Fruit fly (Drosophila melanogaster) whole organism, wandering third instar larva: ENCODE data around the gene CG11893.

ENCODE experiments used
- Abd-B ChIP-seq: fragments of >200 bp; optimal IDR thresholded peaks from 2 replicates; lab custom pipeline; 2017; ENCODE audit warnings: missing biosample characterization, missing genetic modification characterization
- CG32264 ChIP-seq: fragments of 200-800 bp; sonication (Bioruptor generic); optimal IDR thresholded peaks from 2 replicates; lab custom pipeline; 2016; ENCODE audit warnings: missing biosample characterization, missing genetic modification characterization
- CG9705 ChIP-seq: fragments of 200-800 bp; sonication (Bioruptor generic); optimal IDR thresholded peaks from 2 replicates; lab custom pipeline; 2018; ENCODE audit warnings: missing biosample characterization, mild to moderate bottlenecking, missing genetic modification characterization
- CrebA ChIP-seq: fragments of 200-800 bp; sonication (Bioruptor generic); optimal IDR thresholded peaks from 2 replicates; lab custom pipeline; 2016; ENCODE audit warnings: missing biosample characterization, mild to moderate bottlenecking, missing genetic modification characterization, borderline replicate concordance
- Dfd ChIP-seq: fragments of >200 bp; optimal IDR thresholded peaks from 2 replicates; lab custom pipeline; 2017; ENCODE audit warnings: missing biosample characterization, missing genetic modification characterization
- Dif ChIP-seq: fragments of 200-275, 200-300 bp; sonication (Bioruptor generic); optimal IDR thresholded peaks from 2 replicates; lab custom pipeline; 2018; ENCODE audit warnings: missing biosample characterization, missing genetic modification characterization; ENCODE audit not compliant: partially characterized antibody
- GATAd ChIP-seq: sonication (Bioruptor generic); optimal IDR thresholded peaks from 2 replicates; lab custom pipeline; 2016; ENCODE audit warnings: missing biosample characterization, missing genetic modification characterization
- HLH106 ChIP-seq: fragments of 200-800 bp; optimal IDR thresholded peaks from 3 replicates; lab custom pipeline; 2019; ENCODE audit warnings: missing biosample characterization, mild to moderate bottlenecking, missing genetic modification characterization, moderate library complexity
- Hnf4 ChIP-seq: fragments of 200-800 bp; sonication (Bioruptor generic); optimal IDR thresholded peaks from 2 replicates; lab custom pipeline; 2016; ENCODE audit warnings: missing biosample characterization, mild to moderate bottlenecking, missing genetic modification characterization
- Hr78 ChIP-seq: fragments of >200 bp; optimal IDR thresholded peaks from 2 replicates; lab custom pipeline; 2017; ENCODE audit warnings: missing biosample characterization, missing genetic modification characterization
- Hr83 ChIP-seq: fragments of 200-300 bp; sonication (Bioruptor generic); optimal IDR thresholded peaks from 2 replicates; lab custom pipeline; 2016; ENCODE audit warnings: missing biosample characterization, mild to moderate bottlenecking, missing genetic modification characterization, moderate library complexity; ENCODE audit not compliant: poor library complexity, severe bottlenecking
- Jra ChIP-seq: sonication (Bioruptor generic); optimal IDR thresholded peaks from 2 replicates; lab custom pipeline; 2016; ENCODE audit warnings: missing biosample characterization, missing genetic modification characterization
- Mio ChIP-seq: sonication (Bioruptor generic); optimal IDR thresholded peaks from 2 replicates; lab custom pipeline; 2016; ENCODE audit warnings: missing biosample characterization, missing genetic modification characterization
- Myc ChIP-seq: fragments of >200 bp; optimal IDR thresholded peaks from 2 replicates; lab custom pipeline; 2017
- N ChIP-seq: fragments of >200 bp; optimal IDR thresholded peaks from 2 replicates; lab custom pipeline; 2018; ENCODE audit warnings: missing biosample characterization, missing external identifiers, missing genetic modification characterization
- OdsH ChIP-seq: fragments of 200-800 bp; sonication (Bioruptor generic); optimal IDR thresholded peaks from 2 replicates; lab custom pipeline; 2016; ENCODE audit warnings: missing biosample characterization, mild to moderate bottlenecking, missing genetic modification characterization
- Rel ChIP-seq, 2 experiments: fragments of 200-800 bp; sonication (Bioruptor generic) in 1 of 2; optimal IDR thresholded peaks; 2 replicates in 1 of 2; 3 replicates in 1 of 2; lab custom pipeline; 2016 to 2019; ENCODE audit warnings: mild to moderate bottlenecking in 2 of 2, missing biosample characterization in 2 of 2, missing genetic modification characterization in 2 of 2, moderate library complexity in 1 of 2
- Sp1 ChIP-seq: fragments of 200-800 bp; sonication (Bioruptor generic); optimal IDR thresholded peaks from 3 replicates; lab custom pipeline; 2019; ENCODE audit warnings: missing biosample characterization, mild to moderate bottlenecking, missing genetic modification characterization, moderate library complexity
- Vsx2 ChIP-seq: fragments of 200-300, 225-300 bp; sonication (Bioruptor generic); optimal IDR thresholded peaks from 2 replicates; lab custom pipeline; 2018; ENCODE audit warnings: missing biosample characterization, missing genetic modification characterization; ENCODE audit not compliant: partially characterized antibody
- br ChIP-seq: fragments of 200-800 bp; sonication (Bioruptor generic); optimal IDR thresholded peaks from 2 replicates; lab custom pipeline; 2016; ENCODE audit warnings: missing biosample characterization, missing genetic modification characterization
- brk ChIP-seq: fragments of 200-800 bp; sonication (Bioruptor generic); optimal IDR thresholded peaks from 2 replicates; lab custom pipeline; 2016; ENCODE audit warnings: missing biosample characterization, mild to moderate bottlenecking, missing genetic modification characterization
- dl ChIP-seq, 2 experiments: fragments of 175-275, 200-275 bp in 1 of 2; fragments of 200-275 bp in 1 of 2; sonication (Bioruptor generic); optimal IDR thresholded peaks; lab custom pipeline; 2018; ENCODE audit warnings: mild to moderate bottlenecking in 2 of 2, missing biosample characterization in 2 of 2, missing genetic modification characterization in 2 of 2, moderate library complexity in 2 of 2; ENCODE audit not compliant: partially characterized antibody in 2 of 2, insufficient read depth in 1 of 2
- dmrt93B ChIP-seq: fragments of 200-800 bp; sonication (Bioruptor generic); optimal IDR thresholded peaks from 2 replicates; lab custom pipeline; 2018; ENCODE audit warnings: missing biosample characterization, mild to moderate bottlenecking, missing genetic modification characterization
- dsf ChIP-seq: sonication (Bioruptor generic); optimal IDR thresholded peaks from 2 replicates; lab custom pipeline; 2016; ENCODE audit warnings: missing biosample characterization, missing genetic modification characterization, borderline replicate concordance
- ey ChIP-seq: fragments of 200-800 bp; sonication (Bioruptor generic); optimal IDR thresholded peaks from 2 replicates; lab custom pipeline; 2016; ENCODE audit warnings: missing biosample characterization, missing genetic modification characterization
- foxo ChIP-seq, 2 experiments: fragments of 200-800 bp; sonication (Bioruptor generic); optimal IDR thresholded peaks; 2 replicates in 1 of 2; 3 replicates in 1 of 2; lab custom pipeline; 2016 to 2017; ENCODE audit warnings: missing biosample characterization in 2 of 2, missing genetic modification characterization in 2 of 2
- fru ChIP-seq: fragments of 200-800 bp; sonication (Bioruptor generic); optimal IDR thresholded peaks from 3 replicates; lab custom pipeline; 2016; ENCODE audit warnings: missing biosample characterization, mild to moderate bottlenecking, missing genetic modification characterization
- h ChIP-seq: fragments of 200-800 bp; sonication (Bioruptor generic); optimal IDR thresholded peaks from 3 replicates; lab custom pipeline; 2016; ENCODE audit warnings: missing biosample characterization, mild to moderate bottlenecking, missing genetic modification characterization
- jim ChIP-seq: fragments of 175-275, 200-325 bp; sonication (Bioruptor generic); optimal IDR thresholded peaks from 2 replicates; lab custom pipeline; 2016; ENCODE audit warnings: missing biosample characterization, mild to moderate bottlenecking, missing genetic modification characterization
- lola ChIP-seq: fragments of >200 bp; optimal IDR thresholded peaks from 2 replicates; lab custom pipeline; 2017; ENCODE audit warnings: missing biosample characterization, missing genetic modification characterization
- pan ChIP-seq: fragments of >200 bp; optimal IDR thresholded peaks from 2 replicates; lab custom pipeline; 2017
- psq ChIP-seq: fragments of 200-800 bp; sonication (Bioruptor generic); optimal IDR thresholded peaks from 3 replicates; lab custom pipeline; 2017; ENCODE audit warnings: missing biosample characterization, mild to moderate bottlenecking, missing genetic modification characterization, moderate library complexity
- rgr ChIP-seq: fragments of 200-800 bp; sonication (Bioruptor generic); optimal IDR thresholded peaks from 3 replicates; lab custom pipeline; 2016; ENCODE audit warnings: missing biosample characterization, mild to moderate bottlenecking, missing genetic modification characterization
- sage ChIP-seq: fragments of 200-800 bp; sonication (Bioruptor generic); optimal IDR thresholded peaks from 2 replicates; lab custom pipeline; 2016; ENCODE audit warnings: missing biosample characterization, mild to moderate bottlenecking, missing genetic modification characterization
- sv ChIP-seq: fragments of 200-800 bp; sonication (Bioruptor generic); optimal IDR thresholded peaks from 3 replicates; lab custom pipeline; 2016; ENCODE audit warnings: missing biosample characterization, missing genetic modification characterization
- tai ChIP-seq: sonication (Bioruptor generic); optimal IDR thresholded peaks from 2 replicates; lab custom pipeline; 2016; ENCODE audit warnings: missing biosample characterization, missing genetic modification characterization
- usp ChIP-seq: fragments of >200 bp; optimal IDR thresholded peaks from 2 replicates; lab custom pipeline; 2017; ENCODE audit warnings: missing biosample characterization, missing genetic modification characterization
- woc ChIP-seq: sonication (Bioruptor generic); optimal IDR thresholded peaks from 2 replicates; lab custom pipeline; 2016; ENCODE audit warnings: missing biosample characterization, mild to moderate bottlenecking, missing genetic modification characterization

The CG11893 gene

DNA sequence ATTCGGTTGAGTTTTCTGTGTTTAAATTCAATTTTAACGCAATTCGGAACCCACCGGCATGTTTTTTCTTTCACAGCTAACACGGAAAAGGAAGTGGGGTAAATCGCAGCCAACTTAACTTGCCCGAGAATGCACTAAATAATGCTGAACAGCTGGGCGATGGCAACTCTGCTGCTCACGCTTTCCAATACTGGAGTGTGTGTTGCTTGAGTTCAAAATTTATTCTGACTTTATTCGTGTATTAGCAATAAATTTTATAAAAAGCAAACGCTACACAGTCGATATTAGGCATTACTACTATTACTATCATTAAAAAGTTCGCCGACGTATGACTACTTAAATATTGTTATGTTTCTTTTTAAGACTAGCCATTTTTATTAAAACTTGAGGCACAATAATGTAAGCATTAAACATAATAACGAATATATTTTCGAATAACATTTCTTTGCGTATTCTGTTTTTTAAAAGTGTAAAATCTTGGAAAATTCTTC lies 42.3 kb upstream of the CG11893 start, which contains the start of the genes RpS27 and Nup37 (continued):
- TF ChIP-seq Abd-B (GFP tag; lab: Kevin White, UChicago) = no peak
- TF ChIP-seq, all 38 proteins: peak for 23

- TF ChIP-seq Rel (GFP tag; optimal IDR thresholded peaks at IDR 0.05; lab: Kevin White, UChicago) (no peak), Rel (tag; optimal IDR thresholded peaks at IDR 0.05; lab: Kevin White, UChicago) (peak; percentile 18), jim (GFP tag; lab: Kevin White, UChicago) (no peak), Sp1 (peak; percentile 5), OdsH (GFP tag; lab: Kevin White, UChicago) (no peak), usp (no peak)
Observed at dm6 chr3R:25249145-25250141, 40.2 kb upstream of the CG11893 start, which contains the start of gene Nup358. Gene Nup358, plus strand, starts transcription at chr3R:25249348.

DNA sequence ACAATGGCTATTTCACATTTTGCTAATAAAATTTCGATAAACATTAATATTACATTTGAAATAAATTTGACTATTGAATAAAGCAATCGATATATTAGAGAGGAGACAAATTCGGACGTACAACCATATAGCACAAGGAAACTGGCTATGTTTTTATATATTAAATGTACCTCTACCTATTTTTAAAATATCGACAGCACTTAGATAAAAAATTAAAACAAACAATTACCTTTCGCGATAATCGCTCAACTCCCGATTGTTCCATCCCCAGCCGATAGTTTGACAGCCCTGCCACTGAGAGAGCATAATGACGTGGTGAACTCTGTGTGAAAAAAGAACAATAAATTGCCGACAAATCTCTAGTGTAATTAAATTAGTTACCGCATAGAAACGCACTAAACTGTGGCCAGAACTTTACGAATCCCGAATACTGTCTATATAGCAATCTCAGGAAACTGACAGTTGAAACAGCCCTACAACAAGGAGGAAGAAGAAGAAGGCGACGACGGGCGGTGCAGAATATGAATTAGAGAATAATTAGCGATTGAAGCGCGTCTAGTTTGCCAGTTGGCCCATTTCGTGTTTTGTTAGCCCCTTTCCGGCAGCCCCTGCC lies 31.0 kb upstream of the CG11893 start, which contains the start of gene CG11857:
CG11857 (plus strand) TSS at position 271 of the 613 bp plus-strand sequence.
- peak; percentile 97 for TF ChIP-seq fru (GFP tag; lab: Kevin White, UChicago)
- TF ChIP-seq CG9705 (GFP tag; lab: Kevin White, UChicago) = peak; percentile 95
- peak; percentile 43 for TF ChIP-seq jim (GFP tag; lab: Kevin White, UChicago)
- no peak for TF ChIP-seq pan (lab: Kevin White, UChicago)
- peak; percentile 99 for TF ChIP-seq Hnf4 (GFP tag; lab: Kevin White, UChicago)
- TF ChIP-seq OdsH (GFP tag; lab: Kevin White, UChicago) = peak; percentile 96
- TF ChIP-seq HLH106 (tag; lab: Kevin White, UChicago) = peak; percentile 98
- peak; percentile 96 for TF ChIP-seq dmrt93B
- TF ChIP-seq Vsx2 = no peak
- no peak for TF ChIP-seq Dif (GFP tag; lab: Kevin White, UChicago)
- TF ChIP-seq foxo (GFP tag; optimal IDR thresholded peaks at IDR 0.05; lab: Kevin White, UChicago) = peak; percentile 89 to 98
- peak; percentile 25 for TF ChIP-seq Myc (lab: Kevin White, UChicago)
- TF ChIP-seq Dfd (GFP tag; lab: Kevin White, UChicago) = no peak
- no peak for TF ChIP-seq tai (GFP tag; lab: Kevin White, UChicago)
- no peak for TF ChIP-seq N (GFP tag; lab: Kevin White, UChicago)
- peak; percentile 94 for TF ChIP-seq psq (GFP tag; lab: Kevin White, UChicago)
- TF ChIP-seq Sp1 = peak; percentile 96
- peak; percentile 96 for TF ChIP-seq Hr83 (GFP tag; lab: Kevin White, UChicago)
- no peak for TF ChIP-seq brk
- peak; percentile 97 for TF ChIP-seq woc (GFP tag; lab: Kevin White, UChicago)
- no peak for TF ChIP-seq lola (GFP tag; lab: Kevin White, UChicago)
- TF ChIP-seq dsf (GFP tag; lab: Kevin White, UChicago) = peak; percentile 94
- TF ChIP-seq Jra (GFP tag; lab: Kevin White, UChicago) = peak; percentile 98
- peak; percentile 98 for TF ChIP-seq sv (GFP tag; lab: Kevin White, UChicago)
- TF ChIP-seq Hr78 = no peak
- TF ChIP-seq sage (GFP tag; lab: Kevin White, UChicago) = no peak
- no peak for TF ChIP-seq Abd-B (GFP tag; lab: Kevin White, UChicago)
- TF ChIP-seq usp = no peak
- TF ChIP-seq ey = peak; percentile 97
- TF ChIP-seq Rel (GFP tag; optimal IDR thresholded peaks at IDR 0.05; lab: Kevin White, UChicago) = peak; percentile 40
- TF ChIP-seq Rel (tag; optimal IDR thresholded peaks at IDR 0.05; lab: Kevin White, UChicago) = peak; percentile 82
- peak; percentile 94 for TF ChIP-seq GATAd (GFP tag; lab: Kevin White, UChicago)
- TF ChIP-seq h = peak; percentile 99
- peak; percentile 93 for TF ChIP-seq CG32264 (GFP tag; lab: Kevin White, UChicago)
- peak; percentile 98 for TF ChIP-seq rgr
- TF ChIP-seq br (GFP tag; lab: Kevin White, UChicago) = peak; percentile 96
- TF ChIP-seq dl (GFP tag; optimal IDR thresholded peaks at IDR 0.05; lab: Kevin White, UChicago; ENCODE audit: insufficient read depth in 1 of 2, partially characterized antibody in 2 of 2) = no peak
- no peak for TF ChIP-seq CrebA
- TF ChIP-seq Mio (GFP tag; lab: Kevin White, UChicago) = peak; percentile 79
